Worm (Caenorhabditis elegans) whole organism, young adult: ENCODE results near the gene T12B5.14.

Experiments
- C06A6.2 ChIP-seq: fragments of 200-800 bp; sonication (Bioruptor generic); conservative IDR thresholded peaks from 2 replicates; pipeline ENCODE4 v1.3.6; 2022; ENCODE audit warnings: missing genetic modification characterization, missing compliant biosample characterization
- F55B11.4 ChIP-seq: sonication (generic microtip); optimal IDR thresholded peaks from 2 replicates; lab custom pipeline; 2016; ENCODE audit warnings: missing compliant biosample characterization, missing genetic modification characterization, borderline replicate concordance; ENCODE audit not compliant: insufficient read depth
- F57A8.1 ChIP-seq: fragments of 200-800 bp; sonication (Bioruptor generic); optimal IDR thresholded peaks from 2 replicates; lab custom pipeline; 2018; ENCODE audit warnings: mild to moderate bottlenecking, missing genetic modification characterization, moderate library complexity, missing compliant biosample characterization
- aptf-2 ChIP-seq: fragments of 200-800 bp; sonication (Bioruptor generic); conservative IDR thresholded peaks from 2 replicates; pipeline ENCODE4 v1.3.6; 2022; ENCODE audit warnings: missing genetic modification reagents, missing genetic modification characterization, missing compliant biosample characterization
- atf-7 ChIP-seq: sonication (generic microtip); optimal IDR thresholded peaks from 2 replicates; lab custom pipeline; 2017; ENCODE audit warnings: mild to moderate bottlenecking, missing genetic modification characterization, missing compliant biosample characterization
- him-1 ChIP-seq: sonication (generic microtip); optimal IDR thresholded peaks from 2 replicates; lab custom pipeline; 2016; ENCODE audit warnings: missing genotype, missing genetic modification reagents, missing genetic modification characterization, missing compliant biosample characterization
- nfya-1 ChIP-seq: sonication (generic microtip); optimal IDR thresholded peaks from 2 replicates; lab custom pipeline; 2017; ENCODE audit warnings: antibody characterized with exemption, missing compliant biosample characterization, missing genetic modification characterization, borderline replicate concordance; ENCODE audit not compliant: insufficient read depth
- pha-4 ChIP-seq: fragments of 150-350 bp; sonication (generic microtip); optimal IDR thresholded peaks from 2 replicates; lab custom pipeline; 2014; ENCODE audit warnings: missing biosample characterization, missing genetic modification reagents, missing genetic modification characterization
- repo-1 ChIP-seq: sonication (generic microtip); optimal IDR thresholded peaks from 2 replicates; lab custom pipeline; 2017; ENCODE audit warnings: mild to moderate bottlenecking, missing genetic modification characterization, missing compliant biosample characterization
- rpc-1 ChIP-seq, 2 experiments: fragments of 150-350 bp in 1 of 2; sonication (generic microtip) in 1 of 2; optimal IDR thresholded peaks; 2 replicates each; lab custom pipeline; 2014 to 2018; ENCODE audit warnings: missing biosample characterization in 1 of 2, missing genetic modification characterization in 1 of 2, missing genetic modification reagents in 1 of 2, missing genotype in 1 of 2
- unc-62 ChIP-seq: fragments of 150-350 bp; optimal IDR thresholded peaks from 2 replicates; lab custom pipeline; 2014; ENCODE audit warnings: missing biosample characterization, missing genetic modification reagents, missing genetic modification characterization

- TF ChIP-seq C06A6.2 (GFP tag; lab: Robert Waterston, UW), result no peak
- TF ChIP-seq repo-1 (tag; lab: Kevin White, UChicago), result no peak
- no peak for TF ChIP-seq unc-62
- TF ChIP-seq aptf-2 (GFP tag; lab: Robert Waterston, UW), result no peak
- no peak for TF ChIP-seq atf-7 (tag; lab: Kevin White, UChicago)
- no peak for TF ChIP-seq pha-4 (tag; lab: Kevin White, UChicago)
- TF ChIP-seq F55B11.4, result no peak
- TF ChIP-seq rpc-1 (optimal IDR thresholded peaks at IDR 0.05; lab: Kevin White, UChicago), result no peak
- no peak for TF ChIP-seq rpc-1 (tag; optimal IDR thresholded peaks at IDR 0.05; lab: Kevin White, UChicago)
- no peak for TF ChIP-seq F57A8.1
- no peak for TF ChIP-seq him-1 (tag; lab: Kevin White, UChicago)
- TF ChIP-seq nfya-1 (tag; lab: Kevin White, UChicago), result no peak
These were observed 7.3 kb downstream of the T12B5.14 start, which contains the start of gene fbxa-51 for ce11 chrIII:961948-962347.
